Fruit fly (Drosophila melanogaster) whole organism, prepupa: ENCODE results near the gene bgm.

ENCODE experiments used
- Blimp-1 ChIP-seq: fragments of 200-800 bp; sonication (Bioruptor generic); optimal IDR thresholded peaks from 3 replicates; lab custom pipeline; 2017; ENCODE audit warnings: missing biosample characterization, missing genetic modification characterization, mild to moderate bottlenecking, moderate library complexity, missing genetic modification reagents
- CG10669 ChIP-seq: fragments of 200-800 bp; sonication (Bioruptor generic); optimal IDR thresholded peaks from 3 replicates; lab custom pipeline; 2018; ENCODE audit warnings: missing biosample characterization, mild to moderate bottlenecking, missing genetic modification characterization, moderate library complexity
- CG34406 ChIP-seq: fragments of 200-800 bp; sonication (Bioruptor generic); optimal IDR thresholded peaks from 3 replicates; lab custom pipeline; 2016; ENCODE audit warnings: missing biosample characterization, missing genetic modification characterization
- CG3919 ChIP-seq: fragments of 200-800 bp; sonication (Bioruptor generic); optimal IDR thresholded peaks from 3 replicates; lab custom pipeline; 2016; ENCODE audit warnings: missing biosample characterization, missing genetic modification characterization
- CG6792 ChIP-seq: fragments of 200-800 bp; sonication (Bioruptor generic); optimal IDR thresholded peaks from 3 replicates; lab custom pipeline; 2016; ENCODE audit warnings: missing biosample characterization, missing genetic modification characterization
- Eip75B ChIP-seq: fragments of 200-800 bp; sonication (Bioruptor generic); optimal IDR thresholded peaks from 3 replicates; lab custom pipeline; 2016; ENCODE audit warnings: missing biosample characterization, missing genetic modification characterization
- Ets96B ChIP-seq: fragments of 200-800 bp; optimal IDR thresholded peaks from 2 replicates; lab custom pipeline; 2019; ENCODE audit warnings: missing biosample characterization, mild to moderate bottlenecking, missing genetic modification characterization, moderate library complexity
- Sox15 ChIP-seq: fragments of 200-800 bp; sonication (Bioruptor generic); optimal IDR thresholded peaks from 3 replicates; lab custom pipeline; 2016; ENCODE audit warnings: missing biosample characterization, missing genetic modification characterization
- dac ChIP-seq: fragments of 200-800 bp; sonication (Bioruptor generic); optimal IDR thresholded peaks from 2 replicates; lab custom pipeline; 2017; ENCODE audit warnings: missing biosample characterization, mild to moderate bottlenecking, missing genetic modification characterization
- dsx ChIP-seq: fragments of 200-800 bp; optimal IDR thresholded peaks from 3 replicates; lab custom pipeline; 2019; ENCODE audit warnings: missing biosample characterization, mild to moderate bottlenecking, missing genetic modification characterization, moderate library complexity; ENCODE audit not compliant: poor library complexity, severe bottlenecking
- fd85E ChIP-seq: fragments of 200-800 bp; sonication (Bioruptor generic); optimal IDR thresholded peaks from 3 replicates; lab custom pipeline; 2016; ENCODE audit warnings: missing biosample characterization, missing genetic modification characterization
- fkh ChIP-seq: fragments of 200-800 bp; sonication (Bioruptor generic); optimal IDR thresholded peaks from 3 replicates; lab custom pipeline; 2017; ENCODE audit warnings: missing biosample characterization, mild to moderate bottlenecking, missing genetic modification characterization, moderate library complexity
- topi ChIP-seq: fragments of 200-800 bp; sonication (Bioruptor generic); optimal IDR thresholded peaks from 3 replicates; lab custom pipeline; 2016; ENCODE audit warnings: missing biosample characterization, missing genetic modification characterization

DNA sequence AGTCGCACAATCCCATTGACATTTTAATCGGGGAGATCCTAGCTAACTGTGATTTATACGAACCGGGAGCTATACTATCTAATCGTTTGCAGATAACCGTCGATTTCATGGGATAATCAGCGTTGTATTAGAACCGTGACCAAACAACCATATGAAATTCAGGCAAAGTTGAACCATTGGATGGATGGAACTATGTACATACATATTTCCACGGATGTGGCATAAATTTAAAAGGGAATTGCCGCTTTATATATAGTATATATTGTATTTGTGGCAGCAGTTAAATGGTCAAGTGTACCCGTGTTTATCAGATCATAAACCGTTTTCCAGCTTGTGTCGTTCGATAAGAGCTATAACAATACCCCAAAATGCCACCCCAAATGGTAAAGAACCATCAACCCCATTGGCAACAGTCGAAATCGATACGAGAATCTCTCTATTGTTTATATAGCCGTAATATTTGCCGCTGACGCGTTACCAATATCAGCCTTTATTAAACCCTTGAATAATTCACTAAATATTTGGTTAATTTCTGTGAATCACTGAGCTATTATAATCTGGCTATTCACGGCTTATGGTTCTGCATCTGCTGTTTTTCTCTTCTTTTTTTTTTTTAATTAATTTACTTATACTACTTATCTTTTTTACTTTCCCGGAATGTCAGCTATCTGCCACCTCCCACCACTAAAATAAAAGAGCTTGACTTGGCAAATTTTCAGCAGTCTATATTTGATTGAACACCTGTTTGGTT lies at the start of gene bgm:
- TF ChIP-seq dac (GFP tag; lab: Kevin White, UChicago) (no peak), Ets96B (no peak), fkh (GFP tag; lab: Kevin White, UChicago) (no peak), fd85E (GFP tag; lab: Kevin White, UChicago) (no peak), CG6792 (GFP tag; lab: Kevin White, UChicago) (no peak), dsx (GFP tag; lab: Kevin White, UChicago) (no peak), Blimp-1 (GFP tag; lab: Kevin White, UChicago) (no peak), Eip75B (no peak), CG10669 (GFP tag; lab: Kevin White, UChicago) (no peak), CG3919 (GFP tag; lab: Kevin White, UChicago) (no peak), Sox15 (GFP tag; lab: Kevin White, UChicago) (no peak), CG34406 (GFP tag; lab: Kevin White, UChicago) (no peak), topi (GFP tag; lab: Kevin White, UChicago) (no peak)
